Worm (Caenorhabditis elegans): Measurements from ENCODE around the gene gpa-2.

Gene gpa-2

DNA sequence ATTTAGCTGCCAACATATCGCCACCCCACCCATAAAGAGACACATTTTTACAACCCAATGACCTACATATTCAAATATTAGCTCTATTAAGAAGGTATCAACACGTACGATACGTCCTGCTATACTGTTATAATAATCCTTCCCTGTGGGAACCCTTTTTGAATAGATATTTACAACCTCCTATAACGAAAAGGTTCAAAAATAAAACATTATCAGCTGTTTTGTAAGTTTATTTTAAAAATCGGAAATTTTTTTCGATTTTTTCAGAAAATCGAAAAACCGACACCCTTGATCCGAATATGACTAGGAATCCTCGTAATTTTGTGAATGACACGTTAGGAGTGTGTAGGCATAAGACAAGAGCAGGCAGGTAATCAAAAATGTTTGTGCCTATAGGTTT is 29.9 kb upstream of the gpa-2 start, which contains the start of gene C08D8.7:
TSS of gene C08D8.7 (plus strand) at position 301 of the 400 bp plus-strand sequence.
- 0 out of 2 replicates have a peak, but pooled peaks have one; percentile 48 for TF ChIP-seq aptf-2 (GFP tag; conservative IDR thresholded peaks at IDR 0.05)

DNA sequence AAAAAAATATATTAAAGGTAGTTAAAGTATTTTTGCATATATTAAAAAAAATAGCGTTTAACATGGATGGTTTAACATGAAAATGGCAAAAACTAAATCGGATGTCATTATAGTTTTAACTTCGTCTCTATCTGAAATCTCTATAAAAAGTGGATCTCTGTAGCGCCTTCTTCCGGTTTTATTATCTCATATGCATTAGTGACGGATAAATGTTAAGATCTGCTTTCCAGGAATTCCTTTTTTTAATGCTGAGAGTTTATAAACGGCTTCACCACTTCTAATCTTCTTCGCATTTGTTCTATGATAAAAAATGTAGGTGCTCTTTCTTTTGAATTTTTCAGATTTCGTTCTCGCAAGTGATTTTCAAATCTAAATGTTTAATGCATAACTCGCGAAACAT is 28.4 kb upstream of the gpa-2 start:
- TF ChIP-seq madf-8 (GFP tag; conservative IDR thresholded peaks at IDR 0.05) (no peak), attf-5 (GFP tag; optimal IDR thresholded peaks at IDR 0.05) (no peak), dpff-1 (tag; optimal IDR thresholded peaks at IDR 0.05) (no peak), sea-2 (GFP tag; IDR thresholded peaks at IDR 0.05) (no peak), bed-2 (GFP tag; IDR thresholded peaks at IDR 0.05) (no peak), cebp-1 (GFP tag; IDR thresholded peaks at IDR 0.05) (no peak), cebp-1 (tag; optimal IDR thresholded peaks at IDR 0.05) (no peak), F22D6.2 (tag; optimal IDR thresholded peaks at IDR 0.05) (no peak), mel-28 (tag; optimal IDR thresholded peaks at IDR 0.05; ENCODE audit: borderline replicate concordance) (no peak), dpl-1 (GFP tag; optimal IDR thresholded peaks at IDR 0.05) (no peak)

DNA sequence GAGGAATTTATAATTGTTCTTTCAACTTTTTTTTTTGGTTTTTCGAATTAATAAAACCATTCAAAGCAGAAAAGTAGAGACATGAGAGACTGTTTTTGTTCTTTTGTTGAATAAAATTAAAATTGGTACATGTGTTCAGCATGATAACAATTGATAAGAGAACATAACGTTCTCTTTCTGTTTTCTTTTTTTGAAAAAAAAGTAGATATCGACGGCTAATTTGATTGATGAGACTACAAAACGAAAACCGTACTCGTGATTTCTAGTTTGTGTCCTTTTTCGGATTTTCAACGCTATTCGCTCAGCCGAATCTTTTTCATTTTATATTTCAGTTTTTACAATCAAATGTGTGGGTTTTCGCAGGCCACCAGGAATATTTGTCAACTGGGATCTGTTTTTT is 25.4 kb upstream of the gpa-2 start, which contains the start of gene C08D8.1:
TSS of gene C08D8.1 (plus strand) at position 324 of the 400 bp plus-strand sequence.
- no peak for TF ChIP-seq ztf-25 (GFP tag; IDR thresholded peaks at IDR 0.05)
- TF ChIP-seq lag-1 (GFP tag; IDR thresholded peaks at IDR 0.05), result no peak
- TF ChIP-seq Y56A3A.18 (GFP tag; IDR thresholded peaks at IDR 0.05), result no peak
- no peak for TF ChIP-seq die-1 (tag; optimal IDR thresholded peaks at IDR 0.05)
- no peak for TF ChIP-seq bed-2 (GFP tag; IDR thresholded peaks at IDR 0.05)
- no peak for TF ChIP-seq nhr-179 (tag; optimal IDR thresholded peaks at IDR 0.05)

- peak; percentile 15 for TF ChIP-seq B0035.1 (tag; optimal IDR thresholded peaks at IDR 0.05)
- TF ChIP-seq nhr-90 (tag; optimal IDR thresholded peaks at IDR 0.05), result peak; percentile 58
- TF ChIP-seq dox-1 (GFP tag; IDR thresholded peaks at IDR 0.05), result peak; percentile 96
- TF ChIP-seq mes-4 (tag; optimal IDR thresholded peaks at IDR 0.05), result peak; percentile 49
- TF ChIP-seq egl-44 (GFP tag; IDR thresholded peaks at IDR 0.05), result peak; percentile 86
- peak; percentile 95 for TF ChIP-seq D2030.7 (GFP tag; IDR thresholded peaks at IDR 0.05)
- peak; percentile 17 for TF ChIP-seq somi-1 (GFP tag; optimal IDR thresholded peaks at IDR 0.05)
- peak; percentile 46 for TF ChIP-seq attf-5 (GFP tag; optimal IDR thresholded peaks at IDR 0.05)
- TF ChIP-seq cebp-2 (GFP tag; IDR thresholded peaks at IDR 0.05), result 0 out of 2 replicates have a peak, but pooled peaks have one; percentile 32
- peak; percentile 10 for TF ChIP-seq rpc-1 (optimal IDR thresholded peaks at IDR 0.05)
- TF ChIP-seq rpc-1 (tag; optimal IDR thresholded peaks at IDR 0.05), result peak; percentile 18
- TF ChIP-seq him-1 (tag; optimal IDR thresholded peaks at IDR 0.05), result peak; percentile 99
- peak; percentile 65 for TF ChIP-seq gei-17 (GFP tag; optimal IDR thresholded peaks at IDR 0.05)
- TF ChIP-seq lin-35 (GFP tag; optimal IDR thresholded peaks at IDR 0.05), result peak in 2 of 3 experiments; percentile 16 to 80
- TF ChIP-seq hsf-1 (GFP tag; IDR thresholded peaks at IDR 0.05), result peak; percentile 89
- TF ChIP-seq F57C9.4 (tag; optimal IDR thresholded peaks at IDR 0.05), result no peak
- 0 out of 2 replicates have a peak, but pooled peaks have one; percentile 9 for TF ChIP-seq egl-18 (GFP tag; IDR thresholded peaks at IDR 0.05)
- 0 out of 2 replicates have a peak, but pooled peaks have one; percentile 25 for TF ChIP-seq C06A6.2 (GFP tag; conservative IDR thresholded peaks at IDR 0.05)
- TF ChIP-seq ztf-28 (GFP tag; IDR thresholded peaks at IDR 0.05), result 0 out of 2 replicates have a peak, but pooled peaks have one; percentile 56
- TF ChIP-seq tbx-9 (tag; optimal IDR thresholded peaks at IDR 0.05; ENCODE audit: borderline replicate concordance), result no peak
- TF ChIP-seq F23B12.7 (tag; optimal IDR thresholded peaks at IDR 0.05; ENCODE audit: insufficient read depth), result peak; percentile 94
- no peak for TF ChIP-seq ceh-58 (GFP tag; IDR thresholded peaks at IDR 0.05)
- no peak for TF ChIP-seq nfya-2 (GFP tag; IDR thresholded peaks at IDR 0.05)
- TF ChIP-seq ceh-27 (GFP tag; optimal IDR thresholded peaks at IDR 0.05), result peak; percentile 67
- peak; percentile 65 for TF ChIP-seq atf-7 (tag; optimal IDR thresholded peaks at IDR 0.05)
- TF ChIP-seq snpc-1.3 (tag; optimal IDR thresholded peaks at IDR 0.05; ENCODE audit: insufficient read depth), result peak; percentile 98
- peak; percentile 95; the same call in 1 of the 2 replicates for TF ChIP-seq attf-6 (GFP tag; IDR thresholded peaks at IDR 0.05)
- TF ChIP-seq unc-130 (GFP tag; optimal IDR thresholded peaks at IDR 0.05), result peak; percentile 79
- peak; percentile 57 for TF ChIP-seq nhr-179 (tag; optimal IDR thresholded peaks at IDR 0.05)
- peak; percentile 96 for TF ChIP-seq F49E8.2 (tag; optimal IDR thresholded peaks at IDR 0.05; ENCODE audit: insufficient read depth)
Measured at ce11 chrV:8348959-8349389, 21.8 kb upstream of the gpa-2 start.

Measured in whole organism, young adult.